Worm (Caenorhabditis elegans) whole organism, L1 larva: ENCODE results near the gene F23H12.7.

Source experiments
- C34B4.2 ChIP-seq: sonication (generic microtip); optimal IDR thresholded peaks from 2 replicates; lab custom pipeline; 2017; ENCODE audit warnings: mild to moderate bottlenecking, missing genetic modification characterization, missing compliant biosample characterization
- Y116A8C.19 ChIP-seq: sonication (generic microtip); optimal IDR thresholded peaks from 2 replicates; lab custom pipeline; 2016; ENCODE audit warnings: missing compliant biosample characterization, missing genetic modification characterization, borderline replicate concordance
- aha-1 ChIP-seq: fragments of 150-350 bp; optimal IDR thresholded peaks from 2 replicates; lab custom pipeline; 2014; ENCODE audit warnings: missing biosample characterization, missing genetic modification characterization
- alr-1 ChIP-seq: fragments of 200-800 bp; sonication (Bioruptor generic); optimal IDR thresholded peaks from 2 replicates; lab custom pipeline; 2018; ENCODE audit warnings: borderline replicate concordance, mild to moderate bottlenecking, missing genetic modification characterization, missing compliant biosample characterization
- aly-2 ChIP-seq: fragments of 150-350 bp; optimal IDR thresholded peaks from 2 replicates; lab custom pipeline; 2014; ENCODE audit warnings: missing biosample characterization, missing genetic modification characterization
- blmp-1 ChIP-seq: fragments of 150-350 bp; optimal IDR thresholded peaks from 2 replicates; lab custom pipeline; 2014; ENCODE audit warnings: missing biosample characterization, missing genetic modification characterization
- ceh-8 ChIP-seq: fragments of 200-800 bp; sonication (Bioruptor generic); optimal IDR thresholded peaks from 2 replicates; lab custom pipeline; 2018; ENCODE audit warnings: mild to moderate bottlenecking, missing genetic modification characterization, moderate library complexity, missing compliant biosample characterization
- ceh-88 ChIP-seq: fragments of 200-800 bp; sonication (Bioruptor generic); IDR thresholded peaks from 2 replicates; pipeline ENCODE4 v1.3.6; 2022; ENCODE audit warnings: missing genetic modification characterization, missing compliant biosample characterization
- ces-1 ChIP-seq: fragments of 150-350 bp; optimal IDR thresholded peaks from 2 replicates; lab custom pipeline; 2014; ENCODE audit warnings: missing biosample characterization, missing genetic modification reagents, missing genetic modification characterization
- dsc-1 ChIP-seq: sonication (generic microtip); optimal IDR thresholded peaks from 2 replicates; lab custom pipeline; 2016; ENCODE audit warnings: mild to moderate bottlenecking, missing genetic modification characterization, missing compliant biosample characterization
- efl-1 ChIP-seq, 4 experiments: fragments of 150-350 bp; optimal IDR thresholded peaks in 3 of 4; peaks in 1 of 4; 1 replicate in 1 of 4; 2 replicates in 3 of 4; lab custom pipeline; 2014; ENCODE audit warnings: missing biosample characterization in 2 of 4, missing genetic modification characterization in 2 of 4, missing genetic modification reagents in 2 of 4
- egl-27 ChIP-seq, 2 experiments: fragments of 150-350 bp in 1 of 2; sonication (generic microtip); optimal IDR thresholded peaks; 3 replicates each; lab custom pipeline; 2017 to 2018; ENCODE audit warnings: missing biosample characterization in 2 of 2, missing genetic modification characterization in 2 of 2, missing genetic modification reagents in 2 of 2
- elt-3 ChIP-seq, 6 experiments: fragments of 150-350 bp in 1 of 6; sonication (generic microtip); optimal IDR thresholded peaks; 2 replicates each; lab custom pipeline; 2017 to 2018; ENCODE audit warnings: missing biosample characterization in 6 of 6, missing genetic modification characterization in 6 of 6, inconsistent platforms in 1 of 6
- ets-5 ChIP-seq: fragments of 200-800 bp; sonication (Bioruptor generic); IDR thresholded peaks from 2 replicates; pipeline ENCODE4 v1.3.6; 2022; ENCODE audit warnings: missing genetic modification characterization, missing compliant biosample characterization
- fkh-10 ChIP-seq: sonication (generic microtip); optimal IDR thresholded peaks from 2 replicates; lab custom pipeline; 2017; ENCODE audit warnings: missing biosample characterization, missing genetic modification reagents, missing genetic modification characterization
- fkh-4 ChIP-seq: sonication (generic microtip); optimal IDR thresholded peaks from 2 replicates; lab custom pipeline; 2016; ENCODE audit warnings: missing compliant biosample characterization, missing genetic modification characterization, borderline replicate concordance
- fkh-8 ChIP-seq: sonication (generic microtip); optimal IDR thresholded peaks from 2 replicates; lab custom pipeline; 2016; ENCODE audit warnings: mild to moderate bottlenecking, missing genetic modification characterization, missing compliant biosample characterization
- fos-1 ChIP-seq: fragments of 150-350 bp; optimal IDR thresholded peaks from 2 replicates; lab custom pipeline; 2014; ENCODE audit warnings: missing biosample characterization, missing genetic modification characterization
- hlh-17 ChIP-seq: fragments of 200-800 bp; sonication (Bioruptor generic); optimal IDR thresholded peaks from 2 replicates; lab custom pipeline; 2018; ENCODE audit warnings: missing genetic modification characterization, mild to moderate bottlenecking, missing compliant biosample characterization, moderate library complexity, borderline replicate concordance
- irx-1 ChIP-seq: sonication (generic microtip); optimal IDR thresholded peaks from 2 replicates; lab custom pipeline; 2016; ENCODE audit warnings: missing genetic modification characterization, missing compliant biosample characterization
- isw-1 ChIP-seq: fragments of 200-800 bp; sonication (Bioruptor generic); IDR thresholded peaks from 2 replicates; pipeline ENCODE4 v1.3.6; 2022; ENCODE audit warnings: missing genetic modification characterization, missing compliant biosample characterization
- jun-1 ChIP-seq: fragments of 150-350 bp; optimal IDR thresholded peaks from 2 replicates; lab custom pipeline; 2014; ENCODE audit warnings: missing biosample characterization, missing genetic modification reagents, missing genetic modification characterization
- lin-13 ChIP-seq: fragments of 150-350 bp; optimal IDR thresholded peaks from 2 replicates; lab custom pipeline; 2014; ENCODE audit warnings: missing biosample characterization, missing genetic modification reagents, missing genetic modification characterization
- lin-14 ChIP-seq: fragments of 200-800 bp; sonication (Bioruptor generic); optimal IDR thresholded peaks from 2 replicates; lab custom pipeline; 2018; ENCODE audit warnings: mild to moderate bottlenecking, missing genetic modification characterization, moderate library complexity, missing compliant biosample characterization
- lin-35 ChIP-seq, 2 experiments: fragments of 150-350 bp; optimal IDR thresholded peaks; 2 replicates each; lab custom pipeline; 2014; ENCODE audit warnings: missing biosample characterization in 2 of 2, missing genetic modification characterization in 2 of 2, missing genetic modification reagents in 2 of 2
- lir-3 ChIP-seq: sonication (generic microtip); optimal IDR thresholded peaks from 2 replicates; lab custom pipeline; 2016; ENCODE audit warnings: mild to moderate bottlenecking, missing genetic modification characterization, moderate library complexity, missing compliant biosample characterization; ENCODE audit not compliant: poor library complexity
- lsy-2 ChIP-seq, 2 experiments: fragments of 150-350 bp; optimal IDR thresholded peaks; 2 replicates each; lab custom pipeline; 2014; ENCODE audit warnings: missing biosample characterization in 2 of 2, missing genetic modification characterization in 2 of 2
- mdl-1 ChIP-seq, 2 experiments: fragments of 150-350 bp; optimal IDR thresholded peaks; 2 replicates each; lab custom pipeline; 2014 to 2017; ENCODE audit warnings: missing biosample characterization in 2 of 2, missing genetic modification characterization in 2 of 2, inconsistent platforms in 1 of 2
- mef-2 ChIP-seq: fragments of 150-350 bp; optimal IDR thresholded peaks from 2 replicates; lab custom pipeline; 2014; ENCODE audit warnings: missing biosample characterization, missing genetic modification characterization
- mep-1 ChIP-seq: fragments of 150-350 bp; optimal IDR thresholded peaks from 2 replicates; lab custom pipeline; 2014; ENCODE audit warnings: missing biosample characterization, missing genetic modification characterization
- nhr-11 ChIP-seq: fragments of 150-350 bp; optimal IDR thresholded peaks from 2 replicates; lab custom pipeline; 2014; ENCODE audit warnings: missing biosample characterization, missing genetic modification characterization
- nhr-237 ChIP-seq: fragments of 150-350 bp; optimal IDR thresholded peaks from 2 replicates; lab custom pipeline; 2014; ENCODE audit warnings: missing biosample characterization, missing genetic modification characterization
- nhr-47 ChIP-seq: sonication (generic microtip); optimal IDR thresholded peaks from 2 replicates; lab custom pipeline; 2016; ENCODE audit warnings: mild to moderate bottlenecking, missing genetic modification characterization, moderate library complexity, missing compliant biosample characterization
- nhr-71 ChIP-seq: sonication (generic microtip); optimal IDR thresholded peaks from 2 replicates; lab custom pipeline; 2016; ENCODE audit warnings: mild to moderate bottlenecking, missing genetic modification characterization, moderate library complexity, missing compliant biosample characterization
- nhr-76 ChIP-seq: sonication (generic microtip); optimal IDR thresholded peaks from 2 replicates; lab custom pipeline; 2017; ENCODE audit warnings: missing biosample characterization, missing genetic modification characterization
- nhr-84 ChIP-seq: sonication (generic microtip); optimal IDR thresholded peaks from 2 replicates; lab custom pipeline; 2017; ENCODE audit warnings: missing biosample characterization, missing genetic modification characterization
- nhr-85 ChIP-seq: sonication (generic microtip); peaks from one replicate; lab custom pipeline; 2016; ENCODE audit warnings: missing genetic modification characterization, inconsistent platforms, missing compliant biosample characterization
- pag-3 ChIP-seq: sonication (generic microtip); optimal IDR thresholded peaks from 2 replicates; lab custom pipeline; 2017; ENCODE audit warnings: missing genetic modification characterization, mild to moderate bottlenecking, missing compliant biosample characterization, antibody characterized with exemption, borderline replicate concordance; ENCODE audit not compliant: insufficient read depth
- pqm-1 ChIP-seq: sonication (generic microtip); optimal IDR thresholded peaks from 3 replicates; lab custom pipeline; 2017; ENCODE audit warnings: missing biosample characterization, missing genetic modification characterization
- skn-1 ChIP-seq: fragments of 150-350 bp; optimal IDR thresholded peaks from 2 replicates; lab custom pipeline; 2014; ENCODE audit warnings: missing biosample characterization, missing genetic modification characterization
- snpc-4 ChIP-seq: fragments of 150-350 bp; optimal IDR thresholded peaks from 2 replicates; lab custom pipeline; 2014; ENCODE audit warnings: missing biosample characterization, missing genetic modification characterization
- snu-23 ChIP-seq: sonication (generic microtip); optimal IDR thresholded peaks from 2 replicates; lab custom pipeline; 2016; ENCODE audit warnings: missing genetic modification characterization, missing compliant biosample characterization
- sox-4 ChIP-seq: sonication (generic microtip); optimal IDR thresholded peaks from 2 replicates; lab custom pipeline; 2016; ENCODE audit warnings: missing genetic modification characterization, missing compliant biosample characterization
- sptf-1 ChIP-seq: fragments of 150-350 bp; optimal IDR thresholded peaks from 2 replicates; lab custom pipeline; 2014; ENCODE audit warnings: missing biosample characterization, missing genetic modification characterization
- tbx-2 ChIP-seq: sonication (generic microtip); optimal IDR thresholded peaks from 2 replicates; lab custom pipeline; 2016; ENCODE audit warnings: missing genetic modification characterization, missing compliant biosample characterization
- unc-30 ChIP-seq: sonication (generic microtip); optimal IDR thresholded peaks from 2 replicates; lab custom pipeline; 2017; ENCODE audit warnings: missing biosample characterization, missing genetic modification characterization
- unc-62 ChIP-seq: fragments of 150-350 bp; optimal IDR thresholded peaks from 2 replicates; lab custom pipeline; 2014; ENCODE audit warnings: missing biosample characterization, missing genetic modification reagents, missing genetic modification characterization
- vab-15 ChIP-seq: sonication (generic microtip); optimal IDR thresholded peaks from 2 replicates; lab custom pipeline; 2017; ENCODE audit warnings: missing genotype, mild to moderate bottlenecking, missing genetic modification characterization, missing compliant biosample characterization
- xbp-1 ChIP-seq: sonication (generic microtip); optimal IDR thresholded peaks from 2 replicates; lab custom pipeline; 2016; ENCODE audit warnings: missing genetic modification characterization, missing compliant biosample characterization
- zag-1 ChIP-seq: fragments of 150-350 bp; optimal IDR thresholded peaks from 2 replicates; lab custom pipeline; 2014; ENCODE audit warnings: missing biosample characterization, missing genetic modification characterization
- ztf-11 ChIP-seq, 2 experiments: sonication (generic microtip); optimal IDR thresholded peaks; 2 replicates each; lab custom pipeline; 2016 to 2017; ENCODE audit warnings: missing genetic modification characterization in 2 of 2, missing biosample characterization in 1 of 2, missing compliant biosample characterization in 1 of 2

Gene F23H12.7

ce11 chrV:12343419-12343969 is 28.0 kb upstream of the F23H12.7 start, which contains the start of gene tomm-20 (continued):
- TF ChIP-seq mep-1 (tag; lab: Kevin White, UChicago) (peak; percentile 99), ztf-11 (tag; optimal IDR thresholded peaks at IDR 0.05; lab: Kevin White, UChicago) (peak in 1 of 2 experiments; percentile 79), ceh-8 (GFP tag; lab: Kevin White, UChicago) (peak; percentile 83), aly-2 (peak; percentile 88), zag-1 (peak; percentile 68), nhr-47 (tag; lab: Kevin White, UChicago) (peak; percentile 97), fkh-8 (tag; lab: Kevin White, UChicago) (peak; percentile 86), nhr-85 (tag; lab: Kevin White, UChicago) (peak; percentile 97), fos-1 (tag; lab: Kevin White, UChicago) (peak; percentile 88), Y116A8C.19 (tag; lab: Kevin White, UChicago) (no peak), ceh-88 (GFP tag; lab: Robert Waterston, UW) (peak; percentile 59; the same call in 1 of the 2 replicates), sox-4 (peak; percentile 83), skn-1 (tag; lab: Kevin White, UChicago) (peak; percentile 90), snu-23 (GFP tag; lab: Kevin White, UChicago) (peak; percentile 96), nhr-71 (tag; lab: Kevin White, UChicago) (peak; percentile 97), irx-1 (tag; lab: Kevin White, UChicago) (peak; percentile 89), unc-62 (no peak), dsc-1 (tag; lab: Kevin White, UChicago) (peak; percentile 95), elt-3 (tag; optimal IDR thresholded peaks at IDR 0.05; lab: Kevin White, UChicago) (peak in 3 of 6 experiments; percentile 74 to 94 (median 94)), jun-1 (tag; lab: Kevin White, UChicago) (peak; percentile 85), nhr-76 (tag; lab: Kevin White, UChicago) (no peak), fkh-4 (peak; percentile 65), pag-3 (tag; lab: Kevin White, UChicago) (peak; percentile 52), blmp-1 (tag; lab: Kevin White, UChicago) (peak; percentile 87), ets-5 (GFP tag; lab: Robert Waterston, UW) (no peak), egl-27 (tag; optimal IDR thresholded peaks at IDR 0.05; lab: Kevin White, UChicago) (no peak), mdl-1 (tag; optimal IDR thresholded peaks at IDR 0.05; lab: Kevin White, UChicago) (peak in 1 of 2 experiments; percentile 78), hlh-17 (GFP tag; lab: Kevin White, UChicago) (no peak), vab-15 (peak; percentile 58), efl-1 (optimal IDR thresholded peaks at IDR 0.05; lab: Kevin White, UChicago) (peak; percentile 98 to 99), efl-1 (GFP tag; optimal IDR thresholded peaks at IDR 0.05 in 1 of 2; lab: Kevin White, UChicago) (peak; percentile 98 to 100), C34B4.2 (tag; lab: Kevin White, UChicago) (peak; percentile 34), unc-30 (tag; lab: Kevin White, UChicago) (no peak), xbp-1 (tag; lab: Kevin White, UChicago) (peak; percentile 93), aha-1 (tag; lab: Kevin White, UChicago) (peak; percentile 69), lir-3 (tag; lab: Kevin White, UChicago) (peak; percentile 79), snpc-4 (tag; lab: Kevin White, UChicago) (peak; percentile 90), lsy-2 (tag; optimal IDR thresholded peaks at IDR 0.05; lab: Kevin White, UChicago) (peak; percentile 96 to 97), lin-13 (GFP tag; lab: Kevin White, UChicago) (peak; percentile 92), ces-1 (no peak), nhr-237 (tag; lab: Kevin White, UChicago) (peak; percentile 74), nhr-11 (tag; lab: Kevin White, UChicago) (peak; percentile 88), sptf-1 (no peak), mef-2 (peak; percentile 59), lin-14 (GFP tag; lab: Kevin White, UChicago) (peak; percentile 95), fkh-10 (peak; percentile 39), lin-35 (GFP tag; optimal IDR thresholded peaks at IDR 0.05; lab: Kevin White, UChicago) (peak; percentile 99), alr-1 (tag; lab: Kevin White, UChicago) (no peak), pqm-1 (no peak), isw-1 (GFP tag; lab: Robert Waterston, UW) (peak; percentile 90), tbx-2 (peak; percentile 95), nhr-84 (tag; lab: Kevin White, UChicago) (no peak)
